Fruit fly (Drosophila melanogaster): Measurements from ENCODE around the gene CG10898.

The CG10898 gene

DNA sequence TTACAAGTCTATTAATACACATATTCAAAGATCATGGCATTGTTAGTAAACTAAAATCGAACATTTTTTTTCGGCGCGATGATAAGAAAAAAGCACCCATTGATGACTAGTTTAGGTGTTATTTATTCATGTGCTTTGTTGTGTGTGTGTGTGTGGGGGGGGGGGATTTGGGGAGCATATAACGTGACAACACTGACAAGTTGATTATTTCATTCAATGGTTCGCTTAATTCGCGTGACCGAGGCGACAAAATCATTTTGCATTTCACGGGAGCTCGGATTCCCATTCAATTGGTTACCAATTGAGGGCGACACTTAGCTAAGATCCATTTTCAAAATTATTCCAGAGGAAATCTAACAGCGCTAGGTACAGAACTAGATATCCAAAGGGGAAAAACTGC is 12.4 kb downstream of the CG10898 start:
- no peak for TF ChIP-seq CG12605 (GFP tag; IDR thresholded peaks at IDR 0.05)
- no peak for TF ChIP-seq CG4496 (GFP tag; IDR thresholded peaks at IDR 0.05)
- TF ChIP-seq CG10348 (GFP tag; IDR thresholded peaks at IDR 0.05): no peak
- TF ChIP-seq EcR (GFP tag; optimal IDR thresholded peaks at IDR 0.05): no peak
- TF ChIP-seq Ets98B (GFP tag; IDR thresholded peaks at IDR 0.05): no peak
- TF ChIP-seq gl (tag; optimal IDR thresholded peaks at IDR 0.05): no peak
- TF ChIP-seq CG14655 (GFP tag; optimal IDR thresholded peaks at IDR 0.05): no peak
- TF ChIP-seq CG13204 (GFP tag; optimal IDR thresholded peaks at IDR 0.05): no peak
- TF ChIP-seq Pif1B (GFP tag; optimal IDR thresholded peaks at IDR 0.05): no peak
- no peak for TF ChIP-seq CG17806 (tag; optimal IDR thresholded peaks at IDR 0.05)
- TF ChIP-seq CG32121 (GFP tag; IDR thresholded peaks at IDR 0.05): no peak
- TF ChIP-seq fd96Ca (GFP tag; IDR thresholded peaks at IDR 0.05): no peak
- no peak for TF ChIP-seq rn (GFP tag; IDR thresholded peaks at IDR 0.05)
- TF ChIP-seq D1 (tag; optimal IDR thresholded peaks at IDR 0.05): no peak
- TF ChIP-seq Pif1A (GFP tag; optimal IDR thresholded peaks at IDR 0.05): no peak
- no peak for TF ChIP-seq CG15710 (tag; optimal IDR thresholded peaks at IDR 0.05)
- TF ChIP-seq CG8301 (tag; optimal IDR thresholded peaks at IDR 0.05): no peak
- no peak for TF ChIP-seq CG9948 (tag; optimal IDR thresholded peaks at IDR 0.05)
- TF ChIP-seq CG8159 (tag; optimal IDR thresholded peaks at IDR 0.05): no peak

DNA sequence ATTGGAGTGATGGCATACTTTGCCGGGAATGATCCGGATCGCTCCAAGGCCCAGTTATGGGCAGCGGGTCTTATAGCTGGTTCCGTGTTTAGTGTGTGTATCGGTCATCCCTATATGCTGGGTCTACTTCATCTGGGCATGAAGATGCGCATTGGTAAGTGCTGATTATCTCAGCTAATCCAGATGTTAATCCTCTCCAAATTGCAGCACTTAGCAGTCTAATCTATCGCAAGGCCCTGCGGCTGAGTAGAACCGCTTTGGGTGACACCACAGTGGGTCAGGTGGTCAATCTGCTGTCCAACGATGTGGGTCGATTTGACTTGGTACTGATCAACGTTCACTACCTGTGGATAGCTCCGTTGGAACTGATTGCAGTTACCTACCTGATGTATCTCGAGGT is 13.8 kb downstream of the CG10898 start:
- no peak for TF ChIP-seq CG4496 (GFP tag; IDR thresholded peaks at IDR 0.05)
- no peak for TF ChIP-seq D1 (tag; optimal IDR thresholded peaks at IDR 0.05)

DNA sequence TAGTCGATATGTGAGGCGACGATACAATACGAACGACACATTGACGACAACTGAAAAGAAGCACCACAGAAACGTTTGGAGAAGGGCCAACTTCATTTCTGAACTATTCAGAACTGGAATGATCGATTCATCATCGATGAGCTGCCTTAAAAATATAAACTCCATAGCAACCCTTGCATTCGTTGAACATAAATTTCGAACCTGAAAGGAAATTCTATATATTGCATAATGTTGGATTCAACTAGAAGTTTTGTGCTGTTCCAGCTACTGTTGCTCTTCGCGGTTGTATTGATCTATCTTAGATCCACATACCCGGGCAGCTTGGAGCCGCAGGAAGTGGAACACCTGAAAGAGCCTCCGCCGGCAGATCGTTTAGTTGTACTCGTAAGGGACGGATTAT is 21.1 kb downstream of the CG10898 start, which contains the start of the genes CG6790 and CG5342:
Gene CG6790 (minus strand): TSS at position 101 of the 400 bp plus-strand sequence.
Gene CG5342 (plus strand): TSS at position 182 of the 400 bp plus-strand sequence.
- TF ChIP-seq gl (tag; optimal IDR thresholded peaks at IDR 0.05): no peak
- TF ChIP-seq CG15710 (tag; optimal IDR thresholded peaks at IDR 0.05): no peak
- no peak for TF ChIP-seq fd96Ca (GFP tag; IDR thresholded peaks at IDR 0.05)
- TF ChIP-seq CG13204 (GFP tag; optimal IDR thresholded peaks at IDR 0.05): no peak
- TF ChIP-seq D1 (tag; optimal IDR thresholded peaks at IDR 0.05): no peak
- TF ChIP-seq Pif1A (GFP tag; optimal IDR thresholded peaks at IDR 0.05): no peak
- no peak for TF ChIP-seq CG8301 (tag; optimal IDR thresholded peaks at IDR 0.05)
- TF ChIP-seq CG10348 (GFP tag; IDR thresholded peaks at IDR 0.05): no peak
- no peak for TF ChIP-seq EcR (GFP tag; optimal IDR thresholded peaks at IDR 0.05)

DNA sequence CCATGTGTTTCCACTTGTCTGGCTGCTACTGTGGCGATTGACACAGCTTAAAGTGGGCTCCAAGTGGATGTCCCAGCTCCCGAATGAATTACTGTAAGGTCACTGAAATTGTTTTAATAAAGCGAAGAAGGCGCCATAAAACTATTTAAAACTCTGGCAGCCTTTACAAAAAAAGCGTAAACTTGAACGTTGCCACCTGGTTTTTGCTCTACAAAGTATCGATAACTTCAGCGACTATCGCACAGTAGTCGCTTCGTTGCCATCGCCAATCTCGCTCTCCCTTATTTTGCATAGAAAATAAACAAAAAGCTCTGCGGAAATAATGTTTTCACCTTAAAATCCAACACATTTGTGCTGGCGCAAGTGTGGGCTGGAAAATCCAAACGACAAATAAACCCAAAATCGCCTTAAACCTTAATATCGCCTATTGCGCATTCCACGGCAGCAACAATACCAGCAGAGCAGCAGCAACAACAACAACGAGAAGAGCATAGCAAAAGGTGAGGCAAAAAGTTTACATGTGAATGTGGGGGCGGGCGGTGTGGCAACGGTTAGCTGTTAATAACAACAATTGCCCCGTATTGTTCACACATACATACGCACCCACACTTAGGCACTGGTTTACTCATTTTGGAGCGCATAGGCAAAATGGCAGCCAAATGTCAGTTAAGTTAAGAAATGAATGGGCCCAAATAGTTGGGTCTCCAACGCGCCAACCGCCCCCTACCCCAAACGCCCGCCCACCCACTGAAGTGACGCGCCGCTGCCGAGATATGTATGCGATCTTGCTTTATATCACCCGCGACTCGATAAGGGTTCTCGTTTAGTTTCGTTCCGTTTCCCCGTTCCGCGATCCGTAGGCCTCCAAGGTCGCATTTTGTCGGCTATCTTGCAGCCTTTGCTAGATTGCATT is 24.0 kb downstream of the CG10898 start, which contains the start of gene wkd:
Gene wkd (plus strand): TSS at position 237 of the 913 bp plus-strand sequence.
- TF ChIP-seq CG12605 (GFP tag; IDR thresholded peaks at IDR 0.05) (no peak), CG8159 (tag; optimal IDR thresholded peaks at IDR 0.05) (no peak), rn (GFP tag; IDR thresholded peaks at IDR 0.05) (no peak), EcR (GFP tag; optimal IDR thresholded peaks at IDR 0.05) (no peak), Pif1B (GFP tag; optimal IDR thresholded peaks at IDR 0.05) (no peak), Snoo (tag; optimal IDR thresholded peaks at IDR 0.05) (no peak), fd96Ca (GFP tag; IDR thresholded peaks at IDR 0.05) (no peak), CG10348 (GFP tag; IDR thresholded peaks at IDR 0.05) (no peak), CG15710 (tag; optimal IDR thresholded peaks at IDR 0.05) (no peak), CG13204 (GFP tag; optimal IDR thresholded peaks at IDR 0.05) (no peak), CG17806 (tag; optimal IDR thresholded peaks at IDR 0.05) (no peak), CG34367 (tag; optimal IDR thresholded peaks at IDR 0.05) (no peak), CG8301 (tag; optimal IDR thresholded peaks at IDR 0.05) (no peak), D1 (tag; optimal IDR thresholded peaks at IDR 0.05) (no peak), CG9948 (tag; optimal IDR thresholded peaks at IDR 0.05) (no peak), CG14655 (GFP tag; optimal IDR thresholded peaks at IDR 0.05) (no peak), CG32121 (GFP tag; IDR thresholded peaks at IDR 0.05) (no peak), Ets98B (GFP tag; IDR thresholded peaks at IDR 0.05) (no peak)

DNA sequence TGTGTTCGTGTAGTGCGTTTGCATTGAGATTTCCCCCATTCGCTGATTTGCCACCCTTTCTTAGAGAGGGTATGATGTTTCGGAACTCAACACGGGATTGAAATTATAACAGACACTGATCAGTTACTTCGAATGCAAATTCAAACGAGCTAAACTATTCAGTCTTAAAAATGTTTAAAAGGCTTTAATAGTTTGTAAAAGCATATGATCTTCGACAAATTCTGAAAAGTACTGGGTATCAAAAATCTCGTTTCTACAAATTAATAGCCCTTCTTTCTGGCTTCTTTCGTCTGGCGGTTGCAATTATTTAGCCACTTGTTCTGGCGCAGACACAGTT is 24.6 kb downstream of the CG10898 start:
- TF ChIP-seq CG10348 (GFP tag; IDR thresholded peaks at IDR 0.05): peak; percentile 63; the same call in 1 of the 2 replicates
- peak; percentile 95 for TF ChIP-seq CG32121 (GFP tag; IDR thresholded peaks at IDR 0.05)
- TF ChIP-seq Pif1B (GFP tag; optimal IDR thresholded peaks at IDR 0.05): no peak
- no peak for TF ChIP-seq D1 (tag; optimal IDR thresholded peaks at IDR 0.05)
- peak; percentile 84 for TF ChIP-seq CG9948 (tag; optimal IDR thresholded peaks at IDR 0.05)
- TF ChIP-seq CG4496 (GFP tag; IDR thresholded peaks at IDR 0.05): peak; percentile 96
- TF ChIP-seq CG12605 (GFP tag; IDR thresholded peaks at IDR 0.05): no peak; the same call in none of the 2 replicates
- peak; percentile 95 for TF ChIP-seq fd96Ca (GFP tag; IDR thresholded peaks at IDR 0.05)
- TF ChIP-seq CG15710 (tag; optimal IDR thresholded peaks at IDR 0.05): peak; percentile 81
- TF ChIP-seq rn (GFP tag; IDR thresholded peaks at IDR 0.05): peak; percentile 67; the same call in 1 of the 2 replicates
- peak; percentile 84 for TF ChIP-seq CG8159 (tag; optimal IDR thresholded peaks at IDR 0.05)
- no peak for TF ChIP-seq EcR (GFP tag; optimal IDR thresholded peaks at IDR 0.05)
- TF ChIP-seq gl (tag; optimal IDR thresholded peaks at IDR 0.05): peak; percentile 73
- TF ChIP-seq Snoo (tag; optimal IDR thresholded peaks at IDR 0.05): no peak
- peak; percentile 51 for TF ChIP-seq CG13204 (GFP tag; optimal IDR thresholded peaks at IDR 0.05)
- peak; percentile 95 for TF ChIP-seq Ets98B (GFP tag; IDR thresholded peaks at IDR 0.05)
- TF ChIP-seq CG34367 (tag; optimal IDR thresholded peaks at IDR 0.05): peak; percentile 82
- no peak for TF ChIP-seq Pif1A (GFP tag; optimal IDR thresholded peaks at IDR 0.05)
- peak; percentile 87 for TF ChIP-seq CG17806 (tag; optimal IDR thresholded peaks at IDR 0.05)
- peak; percentile 93 for TF ChIP-seq CG8301 (tag; optimal IDR thresholded peaks at IDR 0.05)
- TF ChIP-seq CG14655 (GFP tag; optimal IDR thresholded peaks at IDR 0.05): no peak
